Worm (Caenorhabditis elegans) whole organism, L2 larva: ENCODE measurements around the gene T23F2.3.

Experiments used
- F13H6.1 ChIP-seq: sonication (generic microtip); optimal IDR thresholded peaks from 2 replicates; lab custom pipeline; 2016; ENCODE audit warnings: missing genetic modification characterization, missing compliant biosample characterization
- R02D3.7 ChIP-seq: fragments of 150-350 bp; optimal IDR thresholded peaks from 2 replicates; lab custom pipeline; 2014; ENCODE audit warnings: missing biosample characterization, missing genetic modification characterization
- Y55F3AM.14 ChIP-seq: fragments of 200-800 bp; sonication (Bioruptor generic); optimal IDR thresholded peaks from 2 replicates; lab custom pipeline; 2018; ENCODE audit warnings: mild to moderate bottlenecking, missing genetic modification characterization, missing compliant biosample characterization
- alr-1 ChIP-seq: fragments of 150-350 bp; optimal IDR thresholded peaks from 2 replicates; lab custom pipeline; 2014; ENCODE audit warnings: missing biosample characterization, missing genetic modification characterization
- ama-1 ChIP-seq: fragments of 150-350 bp; optimal IDR thresholded peaks from 2 replicates; lab custom pipeline; 2018; ENCODE audit warnings: inconsistent platforms
- ceh-16 ChIP-seq: fragments of 150-350 bp; optimal IDR thresholded peaks from 2 replicates; lab custom pipeline; 2014; ENCODE audit warnings: missing biosample characterization, missing genetic modification characterization
- ceh-82 ChIP-seq: fragments of 150-350 bp; optimal IDR thresholded peaks from 2 replicates; lab custom pipeline; 2014; ENCODE audit warnings: missing biosample characterization, missing genetic modification characterization
- crh-2 ChIP-seq: sonication (generic microtip); optimal IDR thresholded peaks from 2 replicates; lab custom pipeline; 2017; ENCODE audit warnings: missing biosample characterization, missing genetic modification characterization
- dmd-4 ChIP-seq: sonication (generic microtip); optimal IDR thresholded peaks from 2 replicates; lab custom pipeline; 2017; ENCODE audit warnings: missing biosample characterization, missing genetic modification characterization
- egl-27 ChIP-seq: sonication (generic microtip); optimal IDR thresholded peaks from 3 replicates; lab custom pipeline; 2017; ENCODE audit warnings: missing biosample characterization, missing genetic modification reagents, missing genetic modification characterization
- elt-1 ChIP-seq: fragments of 150-350 bp; optimal IDR thresholded peaks from 2 replicates; lab custom pipeline; 2014; ENCODE audit warnings: missing biosample characterization, missing genetic modification characterization
- elt-3 ChIP-seq: sonication (generic microtip); optimal IDR thresholded peaks from 2 replicates; lab custom pipeline; 2017; ENCODE audit warnings: missing biosample characterization, missing genetic modification characterization
- fos-1 ChIP-seq: fragments of 150-350 bp; optimal IDR thresholded peaks from 2 replicates; lab custom pipeline; 2014; ENCODE audit warnings: missing biosample characterization, missing genetic modification characterization
- lin-11 ChIP-seq: fragments of 150-350 bp; sonication (generic microtip); optimal IDR thresholded peaks from 2 replicates; lab custom pipeline; 2014; ENCODE audit warnings: missing biosample characterization, missing genetic modification characterization, inconsistent platforms, mixed read lengths
- lin-13 ChIP-seq: fragments of 150-350 bp; optimal IDR thresholded peaks from 2 replicates; lab custom pipeline; 2014; ENCODE audit warnings: missing biosample characterization, missing genetic modification reagents, missing genetic modification characterization
- lsy-2 ChIP-seq, 2 experiments: fragments of 150-350 bp in 1 of 2; sonication (generic microtip) in 1 of 2; optimal IDR thresholded peaks; 2 replicates each; lab custom pipeline; 2014 to 2017; ENCODE audit warnings: missing biosample characterization in 2 of 2, missing genetic modification characterization in 2 of 2
- nhr-10 ChIP-seq: sonication (generic microtip); optimal IDR thresholded peaks from 2 replicates; lab custom pipeline; 2017; ENCODE audit warnings: missing biosample characterization, missing genetic modification characterization
- nhr-11 ChIP-seq: fragments of 150-350 bp; optimal IDR thresholded peaks from 2 replicates; lab custom pipeline; 2014; ENCODE audit warnings: missing biosample characterization, missing genetic modification characterization
- nhr-12 ChIP-seq: fragments of 150-350 bp; optimal IDR thresholded peaks from 2 replicates; lab custom pipeline; 2014; ENCODE audit warnings: missing biosample characterization, missing genetic modification characterization
- nhr-129 ChIP-seq: fragments of 150-350 bp; optimal IDR thresholded peaks from 2 replicates; lab custom pipeline; 2014; ENCODE audit warnings: missing biosample characterization, missing genetic modification characterization
- nhr-21 ChIP-seq: fragments of 150-350 bp; optimal IDR thresholded peaks from 2 replicates; lab custom pipeline; 2014; ENCODE audit warnings: missing biosample characterization, missing genetic modification characterization
- nhr-25 ChIP-seq: fragments of 150-350 bp; sonication (generic microtip); optimal IDR thresholded peaks from 3 replicates; lab custom pipeline; 2014; ENCODE audit warnings: missing biosample characterization, missing genetic modification characterization
- nhr-6 ChIP-seq: fragments of 150-350 bp; optimal IDR thresholded peaks from 2 replicates; lab custom pipeline; 2014; ENCODE audit warnings: missing biosample characterization, missing genetic modification characterization
- nhr-77 ChIP-seq: fragments of 150-350 bp; optimal IDR thresholded peaks from 2 replicates; lab custom pipeline; 2014; ENCODE audit warnings: missing biosample characterization, missing genetic modification characterization
- sem-4 ChIP-seq: fragments of 150-350 bp; optimal IDR thresholded peaks from 2 replicates; lab custom pipeline; 2014; ENCODE audit warnings: missing biosample characterization, missing genetic modification reagents, missing genetic modification characterization
- skn-1 ChIP-seq: sonication (generic microtip); optimal IDR thresholded peaks from 2 replicates; lab custom pipeline; 2017; ENCODE audit warnings: missing biosample characterization, missing genetic modification characterization
- sma-3 ChIP-seq: sonication (generic microtip); optimal IDR thresholded peaks from 2 replicates; lab custom pipeline; 2016; ENCODE audit warnings: missing genetic modification reagents, missing genetic modification characterization, missing compliant biosample characterization
- sma-9 ChIP-seq, 2 experiments: fragments of 150-350 bp in 1 of 2; sonication (generic microtip) in 1 of 2; optimal IDR thresholded peaks; 2 replicates each; lab custom pipeline; 2014 to 2016; ENCODE audit warnings: missing genetic modification characterization in 2 of 2, mild to moderate bottlenecking in 1 of 2, missing biosample characterization in 1 of 2, missing compliant biosample characterization in 1 of 2, missing genetic modification reagents in 1 of 2, moderate library complexity in 1 of 2
- snpc-4 ChIP-seq: fragments of 150-350 bp; optimal IDR thresholded peaks from 2 replicates; lab custom pipeline; 2014; ENCODE audit warnings: missing biosample characterization, missing genetic modification characterization
- unc-39 ChIP-seq: fragments of 150-350 bp; optimal IDR thresholded peaks from 2 replicates; lab custom pipeline; 2014; ENCODE audit warnings: missing biosample characterization, missing genetic modification characterization
- unc-62 ChIP-seq: fragments of 150-350 bp; optimal IDR thresholded peaks from 2 replicates; lab custom pipeline; 2014; ENCODE audit warnings: missing biosample characterization, missing genetic modification reagents, missing genetic modification characterization
- zag-1 ChIP-seq: fragments of 150-350 bp; optimal IDR thresholded peaks from 2 replicates; lab custom pipeline; 2014; ENCODE audit warnings: missing biosample characterization, missing genetic modification characterization
- ztf-1 ChIP-seq: fragments of 200-800 bp; sonication (Bioruptor generic); conservative IDR thresholded peaks from 2 replicates; pipeline ENCODE4 v1.3.6; 2022; ENCODE audit warnings: missing genetic modification characterization, missing compliant biosample characterization
- ztf-11 ChIP-seq: sonication (generic microtip); optimal IDR thresholded peaks from 2 replicates; lab custom pipeline; 2017; ENCODE audit warnings: missing biosample characterization, missing genetic modification characterization
- ztf-4 ChIP-seq: fragments of 150-350 bp; optimal IDR thresholded peaks from 2 replicates; lab custom pipeline; 2014; ENCODE audit warnings: missing biosample characterization, missing genetic modification characterization

T23F2.3 gene

DNA sequence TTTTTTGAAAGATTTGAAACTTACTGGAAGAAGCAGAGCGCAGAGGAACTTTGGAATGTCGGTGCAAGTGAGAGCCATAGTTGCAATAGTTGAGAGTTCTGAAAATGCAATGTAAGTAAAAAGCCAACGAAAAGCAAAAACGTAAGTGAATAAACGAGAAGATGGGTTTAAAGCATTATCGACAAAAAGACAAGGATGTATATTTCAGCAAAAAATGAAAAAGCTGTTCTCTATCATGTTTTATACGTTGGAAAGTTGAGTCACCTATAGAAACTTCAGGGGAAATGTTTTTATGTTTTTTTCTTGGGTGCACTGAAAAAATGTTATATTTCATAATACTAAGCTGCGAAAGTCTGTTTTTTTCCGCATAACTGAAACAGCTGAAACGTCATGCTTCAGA lies 4.9 kb upstream of the T23F2.3 start, which contains the start of gene T23F2.5:
T23F2.5 (minus strand) TSS at position 101 of the 400 bp plus-strand sequence.
- no peak for TF ChIP-seq nhr-129 (tag; lab: Kevin White, UChicago)
- TF ChIP-seq F13H6.1 (tag; lab: Kevin White, UChicago) = no peak
- TF ChIP-seq ama-1 (lab: Kevin White, UChicago) = no peak
- TF ChIP-seq fos-1 (tag; lab: Kevin White, UChicago) = no peak
- no peak for TF ChIP-seq ceh-16 (tag; lab: Kevin White, UChicago)
- TF ChIP-seq egl-27 (tag; lab: Kevin White, UChicago) = no peak
- TF ChIP-seq nhr-12 (tag; lab: Kevin White, UChicago) = no peak
- TF ChIP-seq crh-2 (tag; lab: Kevin White, UChicago) = no peak
- no peak for TF ChIP-seq ztf-11
- TF ChIP-seq skn-1 (tag; lab: Kevin White, UChicago) = no peak
- TF ChIP-seq zag-1 (tag; lab: Kevin White, UChicago) = no peak
- no peak for TF ChIP-seq lsy-2 (tag; optimal IDR thresholded peaks at IDR 0.05; lab: Kevin White, UChicago)
- no peak for TF ChIP-seq ztf-4 (tag; lab: Kevin White, UChicago)
- TF ChIP-seq lin-13 (GFP tag; lab: Kevin White, UChicago) = no peak
- no peak for TF ChIP-seq nhr-10 (tag; lab: Kevin White, UChicago)
- TF ChIP-seq, all 48 proteins: peak for 0

DNA sequence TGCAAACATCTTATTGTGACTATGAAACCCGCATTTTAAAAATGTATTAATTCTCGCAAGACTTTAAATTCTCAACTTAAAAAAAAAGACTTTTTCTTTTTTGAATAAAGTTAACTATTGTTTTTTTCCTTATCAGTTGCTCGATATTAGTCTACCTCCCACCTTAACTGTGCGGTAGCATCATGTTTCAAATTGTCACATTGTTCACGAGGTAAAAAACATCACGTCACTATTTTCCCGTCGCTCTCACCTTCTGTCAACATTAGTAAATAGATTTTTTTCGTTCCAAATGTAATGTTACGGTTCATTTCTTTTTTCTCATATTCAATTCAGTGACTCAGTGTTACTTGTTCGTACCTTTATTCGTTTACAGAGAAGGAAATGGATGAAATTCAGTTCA lies 4.2 kb upstream of the T23F2.3 start:
- TF ChIP-seq nhr-129 (tag; lab: Kevin White, UChicago) (peak; percentile 40), sem-4 (tag; lab: Kevin White, UChicago) (no peak), nhr-25 (tag; lab: Kevin White, UChicago) (peak; percentile 18), crh-2 (tag; lab: Kevin White, UChicago) (peak; percentile 42), F13H6.1 (tag; lab: Kevin White, UChicago) (no peak)

DNA sequence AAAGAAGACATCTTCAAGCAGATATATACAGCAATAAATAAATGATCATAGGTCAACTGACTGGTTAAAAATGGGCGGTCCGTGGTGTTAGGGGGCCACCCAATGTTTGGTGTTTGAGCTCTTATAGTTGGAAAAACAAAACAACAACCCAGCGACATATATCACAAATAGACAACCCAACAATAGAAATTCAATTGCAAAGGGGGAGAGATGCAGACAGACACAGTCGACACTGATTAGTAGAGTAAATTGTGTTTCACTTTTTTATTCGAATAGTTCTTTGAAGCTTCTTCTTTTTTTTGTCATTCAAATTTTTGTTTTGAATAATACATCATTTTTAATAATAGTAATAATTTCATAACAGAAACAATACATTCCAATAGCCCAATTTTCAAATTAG lies 3.3 kb upstream of the T23F2.3 start:
- no peak for TF ChIP-seq lsy-2 (tag; optimal IDR thresholded peaks at IDR 0.05; lab: Kevin White, UChicago)
- TF ChIP-seq skn-1 (tag; lab: Kevin White, UChicago) = no peak
- TF ChIP-seq sem-4 (tag; lab: Kevin White, UChicago) = peak; percentile 39
- no peak for TF ChIP-seq egl-27 (tag; lab: Kevin White, UChicago)
- TF ChIP-seq lin-11 (tag; lab: Kevin White, UChicago) = no peak
- no peak for TF ChIP-seq nhr-21 (tag; lab: Kevin White, UChicago)
- no peak for TF ChIP-seq nhr-77 (tag; lab: Kevin White, UChicago)
- TF ChIP-seq ceh-16 (tag; lab: Kevin White, UChicago) = no peak
- no peak for TF ChIP-seq crh-2 (tag; lab: Kevin White, UChicago)
- TF ChIP-seq ztf-1 (GFP tag; lab: Robert Waterston, UW) = no peak
- TF ChIP-seq unc-39 = no peak
- TF ChIP-seq nhr-129 (tag; lab: Kevin White, UChicago) = peak; percentile 3
- no peak for TF ChIP-seq zag-1 (tag; lab: Kevin White, UChicago)
- TF ChIP-seq snpc-4 (tag; lab: Kevin White, UChicago) = no peak
- TF ChIP-seq ceh-82 (tag; lab: Kevin White, UChicago) = no peak
- TF ChIP-seq sma-9 (GFP tag; optimal IDR thresholded peaks at IDR 0.05; lab: Kevin White, UChicago) = peak; percentile 57
- TF ChIP-seq sma-9 (tag; optimal IDR thresholded peaks at IDR 0.05; lab: Kevin White, UChicago) = no peak
- no peak for TF ChIP-seq elt-3
- TF ChIP-seq sma-3 (GFP tag; lab: Kevin White, UChicago) = no peak
- TF ChIP-seq nhr-11 (tag; lab: Kevin White, UChicago) = no peak
- no peak for TF ChIP-seq alr-1
- TF ChIP-seq unc-62 (GFP tag; lab: Kevin White, UChicago) = no peak
- no peak for TF ChIP-seq dmd-4 (tag; lab: Kevin White, UChicago)
- no peak for TF ChIP-seq fos-1 (tag; lab: Kevin White, UChicago)
- TF ChIP-seq, all 48 proteins: peak for 3

DNA sequence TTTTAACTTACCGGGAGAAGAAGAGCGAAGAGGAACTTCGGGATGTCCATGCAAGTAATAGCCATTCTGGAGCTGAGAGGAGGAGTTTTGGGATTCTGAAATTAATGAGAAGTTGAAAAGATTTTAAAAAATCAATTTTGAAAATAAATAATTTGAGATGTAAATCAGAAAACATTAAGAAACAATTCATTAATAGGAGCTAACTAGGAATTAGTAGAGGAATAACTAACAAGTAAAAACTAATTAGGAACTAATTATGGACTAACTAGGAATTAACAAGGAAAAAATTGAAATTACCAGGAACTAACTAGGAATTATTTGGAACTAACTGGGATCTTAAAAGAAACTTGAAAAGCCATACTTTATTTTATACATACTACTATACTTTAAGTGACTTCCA lies 2.9 kb upstream of the T23F2.3 start, which contains the start of gene T23F2.4:
T23F2.4 (minus strand) TSS at position 101 of the 400 bp plus-strand sequence.
- TF ChIP-seq sma-9 (GFP tag; optimal IDR thresholded peaks at IDR 0.05; lab: Kevin White, UChicago) (no peak), sma-9 (tag; optimal IDR thresholded peaks at IDR 0.05; lab: Kevin White, UChicago) (no peak), elt-1 (tag; lab: Kevin White, UChicago) (no peak), Y55F3AM.14 (GFP tag; lab: Kevin White, UChicago) (no peak), elt-3 (no peak), nhr-6 (no peak), R02D3.7 (tag; lab: Kevin White, UChicago) (no peak)
